Fruit fly (Drosophila melanogaster) whole organism, embryonic: Measurements from ENCODE around the gene tyn.

Source experiments
- Aef1 ChIP-seq: fragments of 200-800 bp; sonication (Bioruptor generic); IDR thresholded peaks from 3 replicates; pipeline ENCODE4 v1.3.6; 2022; ENCODE audit warnings: missing biosample characterization, missing genetic modification characterization
- CG10147 ChIP-seq: fragments of 200-800 bp; sonication (Bioruptor generic); optimal IDR thresholded peaks from 2 replicates; lab custom pipeline; 2019; ENCODE audit warnings: missing biosample characterization, mild to moderate bottlenecking, missing genetic modification characterization, moderate library complexity
- CG10431 ChIP-seq: fragments of 200-800 bp; sonication (Bioruptor generic); optimal IDR thresholded peaks from 3 replicates; lab custom pipeline; 2018; ENCODE audit warnings: missing biosample characterization, mild to moderate bottlenecking, missing genetic modification characterization
- CG11093 ChIP-seq: fragments of 200-800 bp; sonication (Bioruptor generic); IDR thresholded peaks from 3 replicates; pipeline ENCODE4 v1.3.6; 2022; ENCODE audit warnings: missing biosample characterization, missing genetic modification characterization
- CG14050 ChIP-seq: fragments of 200-800 bp; sonication (Bioruptor generic); IDR thresholded peaks from 3 replicates; pipeline ENCODE4 v1.3.6; 2022; ENCODE audit warnings: missing biosample characterization, missing genetic modification characterization
- CG15479 ChIP-seq: fragments of 200-800 bp; sonication (Bioruptor generic); optimal IDR thresholded peaks from 3 replicates; lab custom pipeline; 2019; ENCODE audit warnings: missing biosample characterization, mild to moderate bottlenecking, missing genetic modification characterization, moderate library complexity
- CG1602 ChIP-seq: fragments of 200-800 bp; sonication (Bioruptor generic); optimal IDR thresholded peaks from 3 replicates; lab custom pipeline; 2016; ENCODE audit warnings: missing biosample characterization, missing genetic modification characterization
- CG17385 ChIP-seq: fragments of 200-800 bp; sonication (Bioruptor generic); optimal IDR thresholded peaks from 3 replicates; lab custom pipeline; 2018; ENCODE audit warnings: missing biosample characterization, mild to moderate bottlenecking, missing genetic modification characterization
- CG18262 ChIP-seq: fragments of 200-800 bp; optimal IDR thresholded peaks from 3 replicates; lab custom pipeline; 2019; ENCODE audit warnings: missing biosample characterization, mild to moderate bottlenecking, missing genetic modification characterization, moderate library complexity
- CG2129 ChIP-seq: fragments of 200-800 bp; sonication (Bioruptor generic); IDR thresholded peaks from 2 replicates; pipeline ENCODE4 v1.3.6; 2022; ENCODE audit warnings: missing biosample characterization, missing genetic modification characterization; ENCODE audit not compliant: partially characterized antibody
- CG32532 ChIP-seq: fragments of 200-800 bp; sonication (Bioruptor generic); IDR thresholded peaks from 2 replicates; pipeline ENCODE4 v1.3.6; 2022; ENCODE audit warnings: missing biosample characterization, missing genetic modification characterization
- CG34422 ChIP-seq: fragments of 200-800 bp; sonication (Bioruptor generic); IDR thresholded peaks from 3 replicates; pipeline ENCODE4 v1.3.6; 2022; ENCODE audit warnings: missing biosample characterization, missing genetic modification characterization
- CG4282 ChIP-seq: fragments of 200-800 bp; sonication (Bioruptor generic); optimal IDR thresholded peaks from 2 replicates; lab custom pipeline; 2016; ENCODE audit warnings: missing biosample characterization, missing genetic modification characterization
- CG4707 ChIP-seq: fragments of 200-800 bp; sonication (Bioruptor generic); optimal IDR thresholded peaks from 2 replicates; lab custom pipeline; 2018; ENCODE audit warnings: missing biosample characterization, mild to moderate bottlenecking, missing genetic modification characterization, moderate library complexity
- CG5953 ChIP-seq: fragments of 200-800 bp; sonication (Bioruptor generic); IDR thresholded peaks from 2 replicates; pipeline ENCODE4 v1.3.6; 2022; ENCODE audit warnings: missing biosample characterization, missing genetic modification characterization
- CG7556 ChIP-seq: fragments of 200-800 bp; sonication (Bioruptor generic); optimal IDR thresholded peaks from 2 replicates; lab custom pipeline; 2017; ENCODE audit warnings: missing biosample characterization, mild to moderate bottlenecking, missing genetic modification characterization
- Chrac-16 ChIP-seq: fragments of 200-800 bp; sonication (Bioruptor generic); optimal IDR thresholded peaks from 3 replicates; lab custom pipeline; 2016; ENCODE audit warnings: missing biosample characterization, missing genetic modification characterization
- D19A ChIP-seq: fragments of 200-800 bp; optimal IDR thresholded peaks from 3 replicates; lab custom pipeline; 2019; ENCODE audit warnings: missing biosample characterization, mild to moderate bottlenecking, missing genetic modification characterization, moderate library complexity
- Drgx ChIP-seq: fragments of 200-800 bp; sonication (Bioruptor generic); IDR thresholded peaks from 2 replicates; pipeline ENCODE4 v1.3.6; 2022; ENCODE audit warnings: missing biosample characterization, missing genetic modification characterization
- H2.0 ChIP-seq: fragments of 200-800 bp; sonication (Bioruptor generic); IDR thresholded peaks from 2 replicates; pipeline ENCODE4 v1.3.6; 2022; ENCODE audit warnings: missing biosample characterization, missing genetic modification characterization
- HLH54F ChIP-seq: fragments of 200-800 bp; sonication (Bioruptor generic); optimal IDR thresholded peaks from 3 replicates; lab custom pipeline; 2016; ENCODE audit warnings: missing biosample characterization, missing genetic modification characterization
- NC2α ChIP-seq: fragments of 200-800 bp; sonication (Bioruptor generic); optimal IDR thresholded peaks from 2 replicates; lab custom pipeline; 2016; ENCODE audit warnings: missing biosample characterization, missing genetic modification characterization
- Side ChIP-seq: fragments of 200-800 bp; sonication (Bioruptor generic); optimal IDR thresholded peaks from 2 replicates; lab custom pipeline; 2016; ENCODE audit warnings: missing biosample characterization, missing genetic modification characterization
- Six4 ChIP-seq: fragments of 200-800 bp; sonication (Bioruptor generic); optimal IDR thresholded peaks from 2 replicates; lab custom pipeline; 2016; ENCODE audit warnings: missing biosample characterization, missing genetic modification characterization
- Sry-β ChIP-seq: fragments of 200-800 bp; sonication (Bioruptor generic); optimal IDR thresholded peaks from 2 replicates; lab custom pipeline; 2018; ENCODE audit warnings: missing biosample characterization, mild to moderate bottlenecking, missing genetic modification characterization, moderate library complexity
- bowl ChIP-seq: fragments of 200-800 bp; sonication (Bioruptor generic); IDR thresholded peaks from 2 replicates; pipeline ENCODE4 v1.3.6; 2022; ENCODE audit warnings: missing biosample characterization, missing genetic modification characterization
- cad ChIP-seq: fragments of >200 bp; optimal IDR thresholded peaks from 2 replicates; lab custom pipeline; 2017; ENCODE audit warnings: missing biosample characterization, missing genetic modification characterization
- cato ChIP-seq: fragments of 200-800 bp; sonication (Bioruptor generic); optimal IDR thresholded peaks from 2 replicates; lab custom pipeline; 2016; ENCODE audit warnings: missing biosample characterization, missing genetic modification characterization, borderline replicate concordance
- chif ChIP-seq, 2 experiments: fragments of 200-800 bp; sonication (Bioruptor generic); optimal IDR thresholded peaks; 3 replicates each; lab custom pipeline; 2016; ENCODE audit warnings: missing biosample characterization in 2 of 2, missing genetic modification characterization in 2 of 2
- crc ChIP-seq: fragments of 200-800 bp; sonication (Bioruptor generic); optimal IDR thresholded peaks from 2 replicates; lab custom pipeline; 2016; ENCODE audit warnings: missing biosample characterization, missing genetic modification characterization
- dpn ChIP-seq, 2 experiments: fragments of 200-800 bp; sonication (Bioruptor generic); optimal IDR thresholded peaks; 3 replicates each; lab custom pipeline; 2016; ENCODE audit warnings: missing biosample characterization in 2 of 2, missing genetic modification characterization in 2 of 2
- esg ChIP-seq: fragments of 200-800 bp; sonication (Bioruptor generic); conservative IDR thresholded peaks from 2 replicates; pipeline ENCODE4 v1.3.6; 2022; ENCODE audit warnings: missing biosample characterization, missing genetic modification characterization
- fd96Cb ChIP-seq: fragments of 200-800 bp; sonication (Bioruptor generic); optimal IDR thresholded peaks from 2 replicates; lab custom pipeline; 2018; ENCODE audit warnings: missing biosample characterization, mild to moderate bottlenecking, missing genetic modification characterization, moderate library complexity
- grau ChIP-seq: fragments of 200-800 bp; optimal IDR thresholded peaks from 3 replicates; lab custom pipeline; 2019; ENCODE audit warnings: missing biosample characterization, mild to moderate bottlenecking, missing genetic modification characterization, moderate library complexity
- hkb ChIP-seq, 2 experiments: fragments of 200-800 bp in 1 of 2; fragments of >200 bp in 1 of 2; sonication (Bioruptor generic) in 1 of 2; IDR thresholded peaks in 1 of 2; optimal IDR thresholded peaks in 1 of 2; 2 replicates each; pipeline versions ENCODE4 v1.3.6 to Lab custom; 2017 to 2022; ENCODE audit warnings: missing biosample characterization in 1 of 2, missing genetic modification characterization in 1 of 2
- knrl ChIP-seq: fragments of 200-800 bp; sonication (Bioruptor generic); IDR thresholded peaks from 3 replicates; pipeline ENCODE4 v1.3.6; 2022; ENCODE audit warnings: missing biosample characterization, missing genetic modification characterization; ENCODE audit not compliant: partially characterized antibody
- lmd ChIP-seq: fragments of 200-800 bp; sonication (Bioruptor generic); IDR thresholded peaks from 2 replicates; pipeline ENCODE4 v1.3.6; 2022; ENCODE audit warnings: missing biosample characterization, missing genetic modification characterization
- mirr ChIP-seq: fragments of 200-800 bp; sonication (Bioruptor generic); optimal IDR thresholded peaks from 3 replicates; lab custom pipeline; 2018; ENCODE audit warnings: missing biosample characterization, mild to moderate bottlenecking, missing genetic modification characterization
- pan ChIP-seq, 4 experiments: fragments of >200 bp in 3 of 4; fragments of 200-800 bp in 1 of 4; sonication (Bioruptor generic) in 1 of 4; optimal IDR thresholded peaks in 3 of 4; IDR thresholded peaks in 1 of 4; 2 replicates each; pipeline versions ENCODE4 v1.3.6 to Lab custom; 2017 to 2022; ENCODE audit warnings: missing biosample characterization in 2 of 4, missing genetic modification characterization in 2 of 4, mixed read lengths in 1 of 4
- pita ChIP-seq: fragments of 200-800 bp; sonication (Bioruptor generic); optimal IDR thresholded peaks from 2 replicates; lab custom pipeline; 2017; ENCODE audit warnings: missing biosample characterization, mild to moderate bottlenecking, missing genetic modification characterization
- ro ChIP-seq: fragments of 200-800 bp; sonication (Bioruptor generic); IDR thresholded peaks from 2 replicates; pipeline ENCODE4 v1.3.6; 2022; ENCODE audit warnings: missing biosample characterization, missing genetic modification characterization
- sc ChIP-seq, 3 experiments: fragments of >200 bp in 2 of 3; fragments of 200-800 bp in 1 of 3; sonication (Bioruptor generic) in 1 of 3; optimal IDR thresholded peaks; 2 replicates in 2 of 3; 3 replicates in 1 of 3; lab custom pipeline; 2017; ENCODE audit warnings: mild to moderate bottlenecking in 1 of 3, missing biosample characterization in 1 of 3, missing genetic modification characterization in 1 of 3, missing genetic modification reagents in 1 of 3
- sens ChIP-seq: fragments of 200-800 bp; sonication (Bioruptor generic); peaks from one replicate; lab custom pipeline; 2016; ENCODE audit warnings: missing biosample characterization, missing genetic modification characterization
- slp2 ChIP-seq: fragments of 200-800 bp; sonication (Bioruptor generic); optimal IDR thresholded peaks from 2 replicates; lab custom pipeline; 2016; ENCODE audit warnings: missing biosample characterization, missing genetic modification characterization
- sna ChIP-seq: fragments of 200-800 bp; sonication (Bioruptor generic); IDR thresholded peaks from 2 replicates; pipeline ENCODE4 v1.3.6; 2022; ENCODE audit warnings: missing biosample characterization, missing genetic modification characterization; ENCODE audit not compliant: partially characterized antibody
- tx ChIP-seq: fragments of 200-800 bp; sonication (Bioruptor generic); optimal IDR thresholded peaks from 2 replicates; lab custom pipeline; 2016; ENCODE audit warnings: missing biosample characterization, missing genetic modification characterization
- zfh1 ChIP-seq: fragments of 200-800 bp; sonication (Bioruptor generic); IDR thresholded peaks from 3 replicates; pipeline ENCODE4 v1.3.6; 2022; ENCODE audit warnings: missing biosample characterization, missing genetic modification characterization
- zfh2 ChIP-seq: fragments of 200-800 bp; sonication (Bioruptor generic); optimal IDR thresholded peaks from 2 replicates; lab custom pipeline; 2016; ENCODE audit warnings: missing biosample characterization, missing genetic modification characterization

The tyn gene

DNA sequence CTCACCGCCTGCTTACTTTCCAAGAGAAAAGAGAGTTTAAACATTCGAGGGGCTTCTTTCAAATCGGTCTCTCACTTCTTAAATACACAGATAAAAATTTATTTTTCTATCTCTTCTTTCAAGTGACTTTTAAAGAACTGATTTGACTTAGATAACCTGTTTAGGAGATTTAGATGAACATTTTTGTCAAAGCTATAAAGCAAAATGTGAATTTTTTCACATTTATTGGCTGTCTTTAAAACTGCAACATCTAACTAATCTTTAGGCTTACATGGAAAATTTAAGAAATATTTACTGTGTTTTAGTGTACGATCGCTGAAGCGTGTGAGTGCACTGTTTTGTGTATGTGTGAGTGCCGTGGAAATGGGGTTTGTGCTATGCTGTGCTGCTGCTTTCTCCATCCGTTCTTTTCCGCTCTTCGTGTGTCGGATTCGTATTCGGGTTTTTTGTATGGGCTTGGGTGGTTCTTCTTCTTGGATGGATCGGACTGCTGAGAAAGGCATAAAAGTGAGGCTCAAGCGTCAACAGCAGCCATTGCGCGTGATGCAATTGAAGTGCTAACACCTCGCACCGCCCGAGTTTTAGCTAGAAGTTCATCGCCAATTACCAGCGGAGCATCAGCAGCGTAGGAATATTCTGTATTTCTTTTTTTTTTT, 35.6 kb downstream of the tyn start (continued):
- TF ChIP-seq Chrac-16 (peak; percentile 71), CG5953 (GFP tag; lab: Robert Waterston, UW) (no peak), tx (GFP tag; lab: Kevin White, UChicago) (peak; percentile 16), CG32532 (GFP tag; lab: Robert Waterston, UW) (no peak), CG15479 (GFP tag; lab: Kevin White, UChicago) (peak; percentile 3), cad (GFP tag; lab: Kevin White, UChicago) (no peak), crc (GFP tag; lab: Kevin White, UChicago) (no peak), HLH54F (GFP tag; lab: Kevin White, UChicago) (no peak), sens (GFP tag; lab: Kevin White, UChicago) (peak; percentile 97), knrl (GFP tag; lab: Robert Waterston, UW) (no peak; the same call in 2 of the 3 replicates), CG11093 (GFP tag; lab: Robert Waterston, UW) (no peak), pita (GFP tag; lab: Kevin White, UChicago) (no peak), CG4707 (GFP tag; lab: Kevin White, UChicago) (peak; percentile 20), Aef1 (no peak), CG34422 (no peak), sc (optimal IDR thresholded peaks at IDR 0.05; lab: Kevin White, UChicago) (no peak), sc (GFP tag; optimal IDR thresholded peaks at IDR 0.05; lab: Kevin White, UChicago) (peak; percentile 40), esg (GFP tag; lab: Robert Waterston, UW) (no peak), fd96Cb (peak; percentile 79), zfh1 (GFP tag; lab: Robert Waterston, UW) (peak; percentile 49; the same call in 1 of the 3 replicates), CG10147 (GFP tag; lab: Kevin White, UChicago) (no peak), mirr (no peak), grau (tag; lab: Kevin White, UChicago) (peak; percentile 70), slp2 (GFP tag; lab: Kevin White, UChicago) (peak; percentile 25), CG4282 (GFP tag; lab: Kevin White, UChicago) (no peak), cato (no peak), H2.0 (GFP tag; lab: Robert Waterston, UW) (no peak), Six4 (GFP tag; lab: Kevin White, UChicago) (peak; percentile 60), dpn (GFP tag; optimal IDR thresholded peaks at IDR 0.05; lab: Kevin White, UChicago) (peak; percentile 20 to 31), Sry-β (GFP tag; lab: Kevin White, UChicago) (peak; percentile 31), pan (optimal IDR thresholded peaks at IDR 0.05; lab: Kevin White, UChicago) (no peak), pan (GFP tag; optimal IDR thresholded peaks at IDR 0.05 in 1 of 2, IDR thresholded peaks at IDR 0.05 in 1 of 2) (no peak), sna (no peak), Drgx (GFP tag; lab: Robert Waterston, UW) (no peak), hkb (optimal IDR thresholded peaks at IDR 0.05; lab: Kevin White, UChicago) (no peak), hkb (GFP tag; IDR thresholded peaks at IDR 0.05; lab: Robert Waterston, UW) (no peak), CG1602 (GFP tag; lab: Kevin White, UChicago) (peak; percentile 63), NC2α (GFP tag; lab: Kevin White, UChicago) (peak; percentile 60), CG2129 (no peak), zfh2 (no peak), lmd (no peak; the same call in 1 of the 2 replicates), chif (GFP tag; optimal IDR thresholded peaks at IDR 0.05; lab: Kevin White, UChicago) (peak; percentile 45 to 66), CG7556 (GFP tag; lab: Kevin White, UChicago) (peak; percentile 67), CG10431 (GFP tag; lab: Kevin White, UChicago) (peak; percentile 40), ro (no peak), CG18262 (tag; lab: Kevin White, UChicago) (peak; percentile 91), CG14050 (GFP tag; lab: Robert Waterston, UW) (no peak), Side (GFP tag; lab: Kevin White, UChicago) (peak; percentile 71), D19A (tag; lab: Kevin White, UChicago) (peak; percentile 75), CG17385 (GFP tag; lab: Kevin White, UChicago) (peak; percentile 68), bowl (GFP tag; lab: Robert Waterston, UW) (no peak)
